Worm (Caenorhabditis elegans): ENCODE measurements around the gene eif-1.A.

DNA sequence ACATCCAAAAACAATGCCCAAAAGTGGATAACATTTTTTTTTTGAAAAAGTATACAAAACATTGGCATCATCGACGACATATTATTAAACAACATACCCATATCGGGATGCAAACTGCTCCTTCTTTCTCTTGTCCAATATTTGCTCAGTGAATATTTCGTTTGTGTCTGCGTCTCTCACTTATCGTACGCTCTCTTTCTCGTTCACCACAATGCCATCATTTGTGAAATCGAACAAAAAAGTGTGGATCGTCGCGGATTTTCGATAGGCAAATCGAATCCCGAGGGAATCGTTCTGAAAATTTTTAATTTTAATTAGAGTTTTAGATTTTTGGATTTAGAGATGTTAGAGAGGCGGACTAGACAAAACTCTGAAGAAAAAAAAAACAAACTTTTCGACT, 36.1 kb downstream of the eif-1.A start, which contains the start of gene tat-2:
- TF ChIP-seq mdl-1 (tag; optimal IDR thresholded peaks at IDR 0.05) (no peak), nfya-1 (tag; optimal IDR thresholded peaks at IDR 0.05; ENCODE audit: insufficient read depth) (no peak), nhr-28 (tag; optimal IDR thresholded peaks at IDR 0.05) (no peak), ceh-82 (tag; optimal IDR thresholded peaks at IDR 0.05) (no peak)
